Fruit fly (Drosophila melanogaster) S2 (cell line): Measurements from ENCODE around the gene Grip128.

ENCODE experiments used
- CG8478 ChIP-seq: fragments of >200 bp; optimal IDR thresholded peaks from 2 replicates; lab custom pipeline; 2018
- CTCF ChIP-seq, 2 experiments: fragments of >200 bp; optimal IDR thresholded peaks; 2 replicates each; lab custom pipeline; 2018

The Grip128 gene

dm6 chrX:15471904-15472303, at the start of gene Grip128, which contains the start of gene Alg14:
TSS of gene Grip128 (minus strand) at chrX:15472119.
TSS of gene Alg14 (plus strand) at chrX:15472164.
- no peak for TF ChIP-seq CG8478 (lab: Kevin White, UChicago)
- no peak for TF ChIP-seq CTCF (optimal IDR thresholded peaks at IDR 0.05; lab: Kevin White, UChicago)

- TF ChIP-seq CG8478 (lab: Kevin White, UChicago), result no peak
- no peak for TF ChIP-seq CTCF (optimal IDR thresholded peaks at IDR 0.05; lab: Kevin White, UChicago)
Observed at dm6 chrX:15511399-15511798, 39.5 kb upstream of the Grip128 start.

DNA sequence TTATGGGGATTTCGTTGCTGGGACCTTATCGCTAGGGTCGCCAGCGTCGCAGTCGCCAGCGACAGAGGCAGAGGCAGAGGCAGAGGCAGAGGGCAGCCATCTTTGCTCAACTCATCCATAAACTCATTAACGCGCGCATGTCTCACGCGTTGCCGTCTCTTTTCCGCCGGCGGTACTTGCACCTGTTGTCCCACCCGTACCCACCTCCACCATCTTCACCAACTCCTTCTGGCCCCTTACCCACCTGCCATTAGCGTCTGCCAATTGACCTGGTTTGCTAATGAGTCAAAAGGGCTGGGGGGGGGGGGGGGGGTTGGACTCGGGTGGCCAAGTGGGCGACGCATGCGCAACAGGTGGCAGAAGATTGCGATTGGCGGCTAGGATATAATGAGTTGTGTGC, 30.9 kb upstream of the Grip128 start:
- no peak for TF ChIP-seq CG8478 (lab: Kevin White, UChicago)
- no peak for TF ChIP-seq CTCF (optimal IDR thresholded peaks at IDR 0.05; lab: Kevin White, UChicago)

dm6 chrX:15501706-15502267, 29.9 kb upstream of the Grip128 start:
- TF ChIP-seq CG8478 (lab: Kevin White, UChicago) (no peak), CTCF (optimal IDR thresholded peaks at IDR 0.05; lab: Kevin White, UChicago) (no peak)

- TF ChIP-seq CTCF (optimal IDR thresholded peaks at IDR 0.05; lab: Kevin White, UChicago) (no peak), CG8478 (lab: Kevin White, UChicago) (no peak)
Observed at dm6 chrX:15499996-15500904, 28.3 kb upstream of the Grip128 start.

- TF ChIP-seq CG8478 (lab: Kevin White, UChicago) (no peak), CTCF (optimal IDR thresholded peaks at IDR 0.05; lab: Kevin White, UChicago) (peak; percentile 45 to 64)
Observed at dm6 chrX:15498791-15499190, 26.9 kb upstream of the Grip128 start.

DNA sequence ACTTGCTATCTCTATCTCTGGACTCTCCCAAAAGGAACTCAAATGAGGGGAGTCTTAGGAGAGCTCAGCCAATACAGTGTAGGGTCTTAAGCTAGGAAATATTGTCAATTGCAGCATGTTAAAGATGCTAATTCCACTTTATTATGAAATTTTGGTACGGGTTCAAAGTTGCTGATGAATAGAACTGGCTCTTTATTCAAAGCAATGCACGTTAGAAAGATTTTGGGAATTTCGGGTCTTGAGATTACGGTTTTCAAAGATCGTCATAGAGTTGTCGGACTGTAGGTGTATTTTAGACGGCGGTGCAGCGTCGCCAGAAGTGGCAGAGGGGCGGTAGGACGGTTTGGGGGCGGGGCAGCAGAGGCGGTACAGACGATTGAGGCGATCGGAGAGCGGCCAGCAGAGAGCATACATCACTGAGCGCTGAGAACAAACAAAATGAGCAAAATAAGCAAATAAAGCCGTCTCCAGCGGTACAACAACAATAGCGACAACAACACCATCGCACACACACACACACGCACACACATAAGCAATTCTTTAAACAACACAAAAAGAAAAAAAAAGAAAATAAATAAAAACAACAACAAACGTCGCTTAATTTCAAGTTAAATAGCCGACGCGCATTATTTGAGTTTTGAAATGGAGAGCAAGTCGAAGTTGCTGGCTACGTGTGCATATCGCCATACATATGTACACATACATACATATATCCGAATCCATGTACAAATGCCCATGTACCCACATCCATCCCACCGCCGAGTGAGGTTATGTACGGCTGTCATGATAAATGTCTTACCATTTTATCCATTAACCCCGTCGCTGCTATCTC, 25.7 kb upstream of the Grip128 start:
- TF ChIP-seq CG8478 (lab: Kevin White, UChicago), result no peak
- TF ChIP-seq CTCF (optimal IDR thresholded peaks at IDR 0.05; lab: Kevin White, UChicago), result no peak

- TF ChIP-seq CTCF (optimal IDR thresholded peaks at IDR 0.05; lab: Kevin White, UChicago) (no peak), CG8478 (lab: Kevin White, UChicago) (no peak)
Observed at dm6 chrX:15496651-15497409, 24.9 kb upstream of the Grip128 start.

dm6 chrX:15495600-15496379, 23.9 kb upstream of the Grip128 start:
- TF ChIP-seq CG8478 (lab: Kevin White, UChicago), result no peak
- TF ChIP-seq CTCF (optimal IDR thresholded peaks at IDR 0.05; lab: Kevin White, UChicago), result no peak

DNA sequence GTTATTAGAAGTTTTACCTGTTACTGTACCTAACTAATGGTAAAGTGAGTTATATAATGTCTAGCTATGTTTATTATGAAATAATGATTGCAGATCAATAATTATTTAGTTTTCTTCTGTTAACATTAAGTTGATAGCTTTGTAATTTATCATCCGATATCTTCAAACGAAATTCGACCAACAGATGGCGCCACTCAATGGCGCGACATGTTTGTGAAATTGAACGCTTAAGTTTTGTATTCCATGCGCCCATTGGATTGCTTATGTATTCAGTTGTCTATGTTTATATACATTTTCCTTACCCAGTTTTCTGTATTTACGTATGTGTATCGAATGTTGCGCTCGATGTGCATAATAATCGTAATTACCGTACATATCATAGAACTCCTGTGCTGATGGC, 18.6 kb upstream of the Grip128 start:
- TF ChIP-seq CTCF (optimal IDR thresholded peaks at IDR 0.05; lab: Kevin White, UChicago) (peak; percentile 73 to 81), CG8478 (lab: Kevin White, UChicago) (no peak)

dm6 chrX:15486682-15487081, 14.8 kb upstream of the Grip128 start, which contains the start of gene Gmap:
TSS of gene Gmap (plus strand) at chrX:15486922.
- TF ChIP-seq CG8478 (lab: Kevin White, UChicago) (no peak), CTCF (optimal IDR thresholded peaks at IDR 0.05; lab: Kevin White, UChicago) (no peak)

dm6 chrX:15484451-15485032, 12.6 kb upstream of the Grip128 start:
- no peak for TF ChIP-seq CTCF (optimal IDR thresholded peaks at IDR 0.05; lab: Kevin White, UChicago)
- TF ChIP-seq CG8478 (lab: Kevin White, UChicago), result no peak
